Worm (Caenorhabditis elegans): ENCODE measurements around the gene acr-3.

The acr-3 gene

DNA sequence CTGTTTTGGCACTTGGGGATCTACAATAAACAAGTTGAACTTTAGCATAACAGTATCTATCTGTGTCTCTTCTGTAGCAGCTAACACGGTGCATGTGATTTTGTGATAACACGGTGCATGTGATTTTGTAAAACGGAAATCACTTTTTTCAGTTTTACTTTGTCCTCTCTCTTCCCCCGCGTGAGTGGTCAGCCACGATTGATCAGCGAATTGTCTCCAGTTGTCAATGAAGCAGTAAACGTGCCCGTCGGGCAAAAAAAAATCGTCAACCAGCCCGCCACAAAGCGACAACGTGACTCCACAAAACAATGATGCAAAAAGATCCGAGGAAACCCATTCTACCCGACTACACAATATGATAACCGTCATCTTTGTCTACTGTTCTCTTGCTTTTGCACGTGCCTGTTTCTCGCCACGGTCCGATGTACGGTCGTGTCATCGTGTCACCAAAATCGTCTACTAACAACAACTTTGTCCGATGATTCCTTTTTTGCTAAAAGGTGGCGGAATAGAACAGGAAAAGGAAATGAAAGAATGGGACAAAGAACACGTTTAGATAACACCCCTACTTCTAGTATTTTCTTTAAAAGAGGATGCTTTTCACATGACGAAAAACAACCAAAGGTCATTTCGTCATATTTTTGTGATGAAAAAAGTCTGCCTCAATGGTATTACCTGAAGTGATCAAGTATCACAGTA, 39.9 kb downstream of the acr-3 start (continued):
- TF ChIP-seq unc-62 (GFP tag; optimal IDR thresholded peaks at IDR 0.05) = no peak
- TF ChIP-seq K12H6.12 (tag; optimal IDR thresholded peaks at IDR 0.05) = peak; percentile 8
- TF ChIP-seq C06A6.2 (GFP tag; conservative IDR thresholded peaks at IDR 0.05) = peak; percentile 78; the same call in 1 of the 2 replicates
- TF ChIP-seq F10E7.11 (tag; optimal IDR thresholded peaks at IDR 0.05) = no peak
- TF ChIP-seq unc-130 (GFP tag; optimal IDR thresholded peaks at IDR 0.05) = no peak
- no peak for TF ChIP-seq sdz-38 (tag; optimal IDR thresholded peaks at IDR 0.05)
- TF ChIP-seq mcd-1 (GFP tag; IDR thresholded peaks at IDR 0.05) = peak; percentile 40; the same call in 1 of the 2 replicates
- peak; percentile 32 for TF ChIP-seq ama-1 (optimal IDR thresholded peaks at IDR 0.05)
- TF ChIP-seq ama-1 (GFP tag; optimal IDR thresholded peaks at IDR 0.05) = no peak
- no peak for TF ChIP-seq B0035.1 (tag; optimal IDR thresholded peaks at IDR 0.05)
- TF ChIP-seq B0019.2 (GFP tag; conservative IDR thresholded peaks at IDR 0.05) = no peak
- TF ChIP-seq B0261.1 (tag; optimal IDR thresholded peaks at IDR 0.05) = no peak
- TF ChIP-seq zim-3 (tag; optimal IDR thresholded peaks at IDR 0.05) = no peak
- no peak for TF ChIP-seq him-1 (tag; optimal IDR thresholded peaks at IDR 0.05)
- TF ChIP-seq hlh-12 (tag; optimal IDR thresholded peaks at IDR 0.05) = no peak
- peak; percentile 25 for TF ChIP-seq gei-17 (GFP tag; optimal IDR thresholded peaks at IDR 0.05)
- no peak for TF ChIP-seq aptf-3 (GFP tag; IDR thresholded peaks at IDR 0.05)
- no peak; the same call in 1 of the 2 replicates for TF ChIP-seq dox-1 (GFP tag; IDR thresholded peaks at IDR 0.05)
- no peak for TF ChIP-seq egrh-3 (GFP tag; IDR thresholded peaks at IDR 0.05)
- TF ChIP-seq mxl-1 (tag; optimal IDR thresholded peaks at IDR 0.05) = no peak
- peak; percentile 30 for TF ChIP-seq lin-54 (GFP tag; optimal IDR thresholded peaks at IDR 0.05)
- TF ChIP-seq ztf-28 (GFP tag; IDR thresholded peaks at IDR 0.05) = no peak
- TF ChIP-seq hsf-1 (GFP tag; IDR thresholded peaks at IDR 0.05) = no peak
- TF ChIP-seq repo-1 (tag; optimal IDR thresholded peaks at IDR 0.05) = peak; percentile 65
- TF ChIP-seq bed-1 (GFP tag; IDR thresholded peaks at IDR 0.05) = no peak
- TF ChIP-seq cebp-2 (GFP tag; IDR thresholded peaks at IDR 0.05) = no peak
- TF ChIP-seq hmg-1.2 (GFP tag; IDR thresholded peaks at IDR 0.05) = no peak; the same call in 1 of the 2 replicates
- TF ChIP-seq nfya-2 (GFP tag; IDR thresholded peaks at IDR 0.05) = no peak
- TF ChIP-seq nfyb-1 (GFP tag; IDR thresholded peaks at IDR 0.05) = peak; percentile 88
- no peak for TF ChIP-seq tbx-9 (tag; optimal IDR thresholded peaks at IDR 0.05; ENCODE audit: borderline replicate concordance)
- TF ChIP-seq mel-28 (tag; optimal IDR thresholded peaks at IDR 0.05; ENCODE audit: borderline replicate concordance) = no peak
- no peak for TF ChIP-seq ceh-100 (GFP tag; IDR thresholded peaks at IDR 0.05)
- TF ChIP-seq nfya-1 (tag; optimal IDR thresholded peaks at IDR 0.05; ENCODE audit: borderline replicate concordance, insufficient read depth) = no peak
- TF ChIP-seq lir-1 (GFP tag; conservative IDR thresholded peaks at IDR 0.05) = peak; percentile 74
- no peak for TF ChIP-seq bed-2 (GFP tag; IDR thresholded peaks at IDR 0.05)
- TF ChIP-seq snpc-1.3 (tag; optimal IDR thresholded peaks at IDR 0.05; ENCODE audit: insufficient read depth) = no peak
- TF ChIP-seq F33H1.4 (GFP tag; IDR thresholded peaks at IDR 0.05) = no peak
- no peak for TF ChIP-seq dpl-1 (GFP tag; optimal IDR thresholded peaks at IDR 0.05)
- no peak for TF ChIP-seq hrde-1 (tag; optimal IDR thresholded peaks at IDR 0.05; ENCODE audit: borderline replicate concordance)
- TF ChIP-seq xnd-1 (tag; optimal IDR thresholded peaks at IDR 0.05) = no peak
- peak; percentile 55 for TF ChIP-seq tbp1 (GFP tag; optimal IDR thresholded peaks at IDR 0.05)
- TF ChIP-seq T07F8.4 (tag; optimal IDR thresholded peaks at IDR 0.05) = no peak
- TF ChIP-seq Y53F4B.3 (GFP tag; IDR thresholded peaks at IDR 0.05) = no peak
- TF ChIP-seq F22D6.2 (tag; optimal IDR thresholded peaks at IDR 0.05) = peak; percentile 90
- 0 out of 2 replicates have a peak, but pooled peaks have one; percentile 46 for TF ChIP-seq Y79H2A.3 (GFP tag; conservative IDR thresholded peaks at IDR 0.05)
- TF ChIP-seq mes-4 (tag; optimal IDR thresholded peaks at IDR 0.05) = no peak
- peak; percentile 73 for TF ChIP-seq nhr-90 (tag; optimal IDR thresholded peaks at IDR 0.05)
- peak; percentile 81 for TF ChIP-seq lin-40 (tag; optimal IDR thresholded peaks at IDR 0.05)
- no peak for TF ChIP-seq pha-4 (tag; optimal IDR thresholded peaks at IDR 0.05)

Data from whole organism, young adult.